Fruit fly (Drosophila melanogaster) whole organism, pupa: ENCODE data around the gene Tgi.

Source experiments
- CG10348 ChIP-seq: fragments of 200-800 bp; sonication (Bioruptor generic); IDR thresholded peaks from 2 replicates; pipeline ENCODE4 v1.3.6; 2022; ENCODE audit warnings: missing biosample characterization, missing genetic modification characterization
- CG12605 ChIP-seq: fragments of 200-800 bp; sonication (Bioruptor generic); IDR thresholded peaks from 2 replicates; pipeline ENCODE4 v1.3.6; 2022; ENCODE audit warnings: missing biosample characterization, missing genetic modification characterization
- CG13204 ChIP-seq: fragments of 200-800 bp; sonication (Bioruptor generic); optimal IDR thresholded peaks from 2 replicates; lab custom pipeline; 2018; ENCODE audit warnings: missing biosample characterization, mild to moderate bottlenecking, missing genetic modification characterization, moderate library complexity
- CG14655 ChIP-seq: fragments of 200-800 bp; sonication (Bioruptor generic); optimal IDR thresholded peaks from 3 replicates; lab custom pipeline; 2017; ENCODE audit warnings: mild to moderate bottlenecking, missing biosample characterization, missing genetic modification reagents, missing genetic modification characterization
- CG15710 ChIP-seq: fragments of 200-800 bp; sonication (Bioruptor generic); optimal IDR thresholded peaks from 2 replicates; lab custom pipeline; 2018; ENCODE audit warnings: missing biosample characterization, mild to moderate bottlenecking, missing genetic modification characterization, moderate library complexity
- CG17806 ChIP-seq: fragments of 200-800 bp; sonication (Bioruptor generic); optimal IDR thresholded peaks from 2 replicates; lab custom pipeline; 2018; ENCODE audit warnings: missing biosample characterization, mild to moderate bottlenecking, missing genetic modification characterization, moderate library complexity
- CG32121 ChIP-seq: fragments of 200-800 bp; sonication (Bioruptor generic); IDR thresholded peaks from 2 replicates; pipeline ENCODE4 v1.3.6; 2022; ENCODE audit warnings: missing biosample characterization, missing genetic modification characterization
- CG34367 ChIP-seq: fragments of 200-800 bp; sonication (Bioruptor generic); optimal IDR thresholded peaks from 2 replicates; lab custom pipeline; 2018; ENCODE audit warnings: missing biosample characterization, mild to moderate bottlenecking, missing genetic modification characterization
- CG4496 ChIP-seq: fragments of 200-800 bp; sonication (Bioruptor generic); IDR thresholded peaks from 3 replicates; pipeline ENCODE4 v1.3.6; 2022; ENCODE audit warnings: missing biosample characterization, missing genetic modification characterization
- CG8159 ChIP-seq: fragments of 200-800 bp; sonication (Bioruptor generic); optimal IDR thresholded peaks from 3 replicates; lab custom pipeline; 2018; ENCODE audit warnings: missing biosample characterization, mild to moderate bottlenecking, missing genetic modification characterization, moderate library complexity
- CG8301 ChIP-seq: fragments of 200-800 bp; sonication (Bioruptor generic); optimal IDR thresholded peaks from 2 replicates; lab custom pipeline; 2018; ENCODE audit warnings: missing biosample characterization, mild to moderate bottlenecking, missing genetic modification characterization
- CG9948 ChIP-seq: fragments of 200-800 bp; sonication (Bioruptor generic); optimal IDR thresholded peaks from 2 replicates; lab custom pipeline; 2018; ENCODE audit warnings: missing biosample characterization, mild to moderate bottlenecking, missing genetic modification characterization, moderate library complexity
- D1 ChIP-seq: fragments of 200-800 bp; sonication (Bioruptor generic); optimal IDR thresholded peaks from 2 replicates; lab custom pipeline; 2018; ENCODE audit warnings: missing biosample characterization, mild to moderate bottlenecking, missing genetic modification characterization, moderate library complexity
- EcR ChIP-seq: fragments of 200-800 bp; sonication (Bioruptor generic); optimal IDR thresholded peaks from 3 replicates; lab custom pipeline; 2019; ENCODE audit warnings: missing biosample characterization, missing genetic modification characterization, mild to moderate bottlenecking, moderate library complexity, missing genetic modification reagents
- Ets98B ChIP-seq: fragments of 200-800 bp; sonication (Bioruptor generic); IDR thresholded peaks from 2 replicates; pipeline ENCODE4 v1.3.6; 2022; ENCODE audit warnings: missing biosample characterization, missing genetic modification characterization
- Pif1A ChIP-seq: fragments of 200-800 bp; sonication (Bioruptor generic); optimal IDR thresholded peaks from 3 replicates; lab custom pipeline; 2016; ENCODE audit warnings: missing biosample characterization, missing genetic modification characterization
- Pif1B ChIP-seq: fragments of 200-800 bp; sonication (Bioruptor generic); optimal IDR thresholded peaks from 3 replicates; lab custom pipeline; 2016; ENCODE audit warnings: missing biosample characterization, missing genetic modification characterization
- Snoo ChIP-seq: fragments of 200-800 bp; sonication (Bioruptor generic); optimal IDR thresholded peaks from 3 replicates; lab custom pipeline; 2017; ENCODE audit warnings: missing biosample characterization, mild to moderate bottlenecking, missing genetic modification characterization, inconsistent platforms
- fd96Ca ChIP-seq: fragments of 200-800 bp; sonication (Bioruptor generic); IDR thresholded peaks from 3 replicates; pipeline ENCODE4 v1.3.6; 2022; ENCODE audit warnings: missing biosample characterization, missing genetic modification characterization
- gl ChIP-seq: fragments of 200-800 bp; sonication (Bioruptor generic); optimal IDR thresholded peaks from 2 replicates; lab custom pipeline; 2018; ENCODE audit warnings: missing biosample characterization, mild to moderate bottlenecking, missing genetic modification characterization
- rn ChIP-seq: fragments of 200-800 bp; sonication (Bioruptor generic); IDR thresholded peaks from 2 replicates; pipeline ENCODE4 v1.3.6; 2022; ENCODE audit warnings: missing biosample characterization, missing genetic modification characterization

The Tgi gene

DNA sequence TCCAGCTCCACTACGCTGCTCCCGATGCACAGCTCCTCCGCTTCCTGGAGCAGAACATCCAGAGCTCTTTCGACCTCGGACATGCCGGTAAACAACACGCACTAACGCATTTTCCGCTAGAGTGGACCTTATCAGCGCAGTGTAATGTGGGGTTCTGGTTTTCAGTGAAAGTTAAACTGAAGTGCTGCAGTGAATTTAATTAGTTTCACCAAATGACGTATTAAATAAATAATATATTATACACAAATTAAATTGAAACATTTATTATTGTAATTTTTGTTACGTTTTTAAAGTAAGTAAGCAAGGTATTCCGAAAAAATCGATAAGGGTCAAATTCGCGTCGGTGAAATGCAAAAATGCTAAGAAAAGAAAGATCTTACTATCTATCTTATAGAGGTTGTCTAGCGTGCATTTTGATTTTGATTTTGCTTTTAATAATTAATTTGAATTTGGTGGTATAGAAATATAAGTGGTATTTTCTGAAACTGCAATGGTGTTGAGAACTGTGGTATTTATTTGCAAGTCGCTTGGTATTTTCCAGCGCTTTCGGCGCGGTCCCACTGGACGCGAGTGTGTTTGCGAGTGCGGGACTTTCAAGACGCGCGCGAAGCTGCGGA is 36.3 kb upstream of the Tgi start, which contains the start of the genes JMJD7 and CG10738:
Gene JMJD7, minus strand, starts transcription at position 107 of the 617 bp plus-strand sequence.
Gene CG10738, plus strand, starts transcription at position 594 of the 617 bp plus-strand sequence.
- TF ChIP-seq D1 (tag; lab: Kevin White, UChicago) (peak; percentile 22), Snoo (tag; lab: Kevin White, UChicago) (peak; percentile 1), Pif1A (GFP tag; lab: Kevin White, UChicago) (peak; percentile 80), EcR (GFP tag; lab: Kevin White, UChicago) (no peak), CG13204 (GFP tag; lab: Kevin White, UChicago) (no peak), Pif1B (peak; percentile 62), Ets98B (GFP tag; lab: Robert Waterston, UW) (peak; percentile 81), CG10348 (GFP tag; lab: Robert Waterston, UW) (no peak), CG17806 (tag; lab: Kevin White, UChicago) (peak; percentile 28), gl (tag; lab: Kevin White, UChicago) (no peak), CG8301 (tag; lab: Kevin White, UChicago) (peak; percentile 57), CG14655 (GFP tag; lab: Kevin White, UChicago) (peak; percentile 60), rn (GFP tag; lab: Robert Waterston, UW) (peak; percentile 52), CG15710 (tag; lab: Kevin White, UChicago) (peak; percentile 18), CG4496 (GFP tag; lab: Robert Waterston, UW) (peak; percentile 85), fd96Ca (peak; percentile 72; the same call in 2 of the 3 replicates), CG32121 (GFP tag; lab: Robert Waterston, UW) (peak; percentile 54), CG34367 (tag; lab: Kevin White, UChicago) (no peak), CG9948 (tag; lab: Kevin White, UChicago) (peak; percentile 5), CG8159 (peak; percentile 99), CG12605 (GFP tag; lab: Robert Waterston, UW) (peak; percentile 79)

dm6 chr3L:13451562-13451961 is 35.0 kb upstream of the Tgi start:
- TF ChIP-seq fd96Ca: no peak
- no peak for TF ChIP-seq gl (tag; lab: Kevin White, UChicago)
- TF ChIP-seq Pif1B: no peak
- TF ChIP-seq CG13204 (GFP tag; lab: Kevin White, UChicago): no peak
- peak; percentile 13 for TF ChIP-seq Snoo (tag; lab: Kevin White, UChicago)
- TF ChIP-seq CG8159: peak; percentile 9
- peak; percentile 44 for TF ChIP-seq CG8301 (tag; lab: Kevin White, UChicago)
- TF ChIP-seq CG10348 (GFP tag; lab: Robert Waterston, UW): no peak
- peak; percentile 31 for TF ChIP-seq CG14655 (GFP tag; lab: Kevin White, UChicago)
- no peak for TF ChIP-seq CG12605 (GFP tag; lab: Robert Waterston, UW)
- peak; percentile 66 for TF ChIP-seq CG32121 (GFP tag; lab: Robert Waterston, UW)
- no peak for TF ChIP-seq CG34367 (tag; lab: Kevin White, UChicago)
- no peak for TF ChIP-seq Pif1A (GFP tag; lab: Kevin White, UChicago)

DNA sequence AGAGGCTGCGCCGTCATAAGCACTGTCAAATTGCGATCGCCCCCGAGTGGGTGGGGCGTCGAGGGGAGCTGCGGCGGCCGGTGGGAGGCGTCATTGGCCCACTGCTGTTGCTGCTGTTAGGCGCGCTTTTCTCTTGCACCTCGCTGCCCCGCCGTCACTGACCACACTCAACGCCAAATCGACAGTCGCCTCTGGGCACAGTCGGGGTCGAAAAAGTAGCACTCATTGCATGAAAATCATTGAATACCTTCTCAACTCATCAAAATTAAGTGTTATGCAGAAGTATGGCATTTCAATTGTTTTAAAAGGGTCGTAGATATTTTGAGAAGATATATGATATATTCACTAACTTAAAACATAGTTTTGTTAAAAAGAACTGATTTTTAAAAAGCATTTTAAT is 34.3 kb upstream of the Tgi start:
- peak; percentile 64; the same call in 2 of the 3 replicates for TF ChIP-seq fd96Ca
- TF ChIP-seq CG14655 (GFP tag; lab: Kevin White, UChicago): peak; percentile 14
- TF ChIP-seq CG17806 (tag; lab: Kevin White, UChicago): no peak
- TF ChIP-seq CG4496 (GFP tag; lab: Robert Waterston, UW): 0 out of 3 replicates have a peak, but pooled peaks have one; percentile 44
- TF ChIP-seq rn (GFP tag; lab: Robert Waterston, UW): 0 out of 2 replicates have a peak, but pooled peaks have one; percentile 13
- peak; percentile 33; the same call in 1 of the 2 replicates for TF ChIP-seq Ets98B (GFP tag; lab: Robert Waterston, UW)
- TF ChIP-seq CG32121 (GFP tag; lab: Robert Waterston, UW): peak; percentile 74
- TF ChIP-seq CG15710 (tag; lab: Kevin White, UChicago): no peak
- no peak for TF ChIP-seq Pif1B

DNA sequence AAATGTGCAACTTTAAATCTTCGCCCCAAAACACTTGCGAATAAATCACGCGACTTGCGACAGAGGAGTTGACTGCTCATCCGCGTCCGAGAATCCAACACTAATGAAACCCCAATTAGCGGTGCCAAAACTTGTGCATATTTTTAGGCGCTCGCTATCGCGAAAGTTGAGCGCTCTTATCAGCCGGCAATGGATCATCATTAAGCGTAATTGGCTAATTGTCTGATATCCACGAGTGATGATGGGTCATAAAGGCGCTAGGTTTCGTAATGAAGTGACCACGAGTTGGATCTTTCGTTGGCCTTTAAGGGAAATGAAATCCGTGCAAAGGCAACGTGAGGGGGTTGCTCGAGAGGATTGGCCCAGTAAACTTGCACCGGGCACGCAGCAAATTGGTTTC is 31.8 kb upstream of the Tgi start:
- TF ChIP-seq CG17806 (tag; lab: Kevin White, UChicago) (no peak), rn (GFP tag; lab: Robert Waterston, UW) (no peak), Ets98B (GFP tag; lab: Robert Waterston, UW) (no peak), CG15710 (tag; lab: Kevin White, UChicago) (no peak), CG9948 (tag; lab: Kevin White, UChicago) (no peak)

DNA sequence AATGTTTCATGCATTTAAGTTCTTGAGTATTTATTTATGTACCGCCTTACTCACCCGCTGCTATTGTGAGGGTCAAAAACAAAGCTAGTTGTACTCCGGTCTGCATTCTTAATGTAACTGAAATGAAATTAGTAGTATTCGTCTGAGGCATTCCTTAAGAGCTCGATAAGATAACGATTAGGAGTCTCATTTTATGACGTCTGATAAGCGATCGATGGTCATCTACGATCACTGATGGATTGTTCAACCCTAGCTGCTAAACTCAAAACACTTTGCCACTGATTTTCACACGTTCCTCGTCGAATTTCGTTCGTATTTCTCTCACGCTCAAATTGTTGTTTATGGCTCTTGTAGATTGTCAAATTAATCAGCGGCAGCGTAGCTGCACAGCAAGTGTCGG is 29.5 kb upstream of the Tgi start, which contains the start of gene CG10116:
Gene CG10116, minus strand, starts transcription at position 106 of the 400 bp plus-strand sequence.
- no peak for TF ChIP-seq CG34367 (tag; lab: Kevin White, UChicago)
- no peak for TF ChIP-seq CG8301 (tag; lab: Kevin White, UChicago)
- TF ChIP-seq CG4496 (GFP tag; lab: Robert Waterston, UW): no peak
- TF ChIP-seq CG9948 (tag; lab: Kevin White, UChicago): no peak
- TF ChIP-seq CG32121 (GFP tag; lab: Robert Waterston, UW): no peak
- TF ChIP-seq rn (GFP tag; lab: Robert Waterston, UW): no peak
- no peak for TF ChIP-seq CG14655 (GFP tag; lab: Kevin White, UChicago)
- no peak for TF ChIP-seq CG8159
- no peak for TF ChIP-seq CG10348 (GFP tag; lab: Robert Waterston, UW)

dm6 chr3L:13474607-13475006 is 12.0 kb upstream of the Tgi start, which contains the start of gene CG10089:
Gene CG10089, minus strand, starts transcription at chr3L:13474787.
- TF ChIP-seq CG4496 (GFP tag; lab: Robert Waterston, UW) (no peak), gl (tag; lab: Kevin White, UChicago) (no peak), CG8159 (no peak), EcR (GFP tag; lab: Kevin White, UChicago) (no peak), fd96Ca (no peak), CG14655 (GFP tag; lab: Kevin White, UChicago) (no peak), CG8301 (tag; lab: Kevin White, UChicago) (no peak), Pif1A (GFP tag; lab: Kevin White, UChicago) (no peak), D1 (tag; lab: Kevin White, UChicago) (no peak), Ets98B (GFP tag; lab: Robert Waterston, UW) (no peak), CG9948 (tag; lab: Kevin White, UChicago) (no peak), CG12605 (GFP tag; lab: Robert Waterston, UW) (no peak)
